Worm (Caenorhabditis elegans) whole organism, mixed stage, embryonic: Measurements from ENCODE around the gene tag-266.

ENCODE experiments used
- M03D4.4 ChIP-seq: sonication (generic microtip); optimal IDR thresholded peaks from 2 replicates; lab custom pipeline; 2017; ENCODE audit warnings: mild to moderate bottlenecking, missing genetic modification characterization, missing compliant biosample characterization
- bed-3 ChIP-seq: fragments of 200-800 bp; sonication (Bioruptor generic); optimal IDR thresholded peaks from 3 replicates; lab custom pipeline; 2018; ENCODE audit warnings: mild to moderate bottlenecking, missing genetic modification characterization, moderate library complexity, missing compliant biosample characterization
- blmp-1 ChIP-seq: fragments of 150-350 bp; optimal IDR thresholded peaks from 2 replicates; lab custom pipeline; 2014; ENCODE audit warnings: missing biosample characterization, missing genetic modification characterization
- ceh-39 ChIP-seq: fragments of 150-350 bp; optimal IDR thresholded peaks from 2 replicates; lab custom pipeline; 2014; ENCODE audit warnings: missing biosample characterization, missing genetic modification characterization
- ceh-43 ChIP-seq: fragments of 200-800 bp; sonication (Bioruptor generic); optimal IDR thresholded peaks from 2 replicates; lab custom pipeline; 2018; ENCODE audit warnings: mild to moderate bottlenecking, missing genetic modification characterization, moderate library complexity, missing compliant biosample characterization
- ces-1 ChIP-seq: fragments of 150-350 bp; optimal IDR thresholded peaks from 2 replicates; lab custom pipeline; 2014; ENCODE audit warnings: missing biosample characterization, missing genetic modification reagents, missing genetic modification characterization
- cnd-1 ChIP-seq: fragments of 200-800 bp; sonication (Bioruptor generic); optimal IDR thresholded peaks from 2 replicates; lab custom pipeline; 2018; ENCODE audit warnings: mild to moderate bottlenecking, missing genetic modification characterization, missing compliant biosample characterization
- drap-1 ChIP-seq: fragments of 200-800 bp; sonication (Bioruptor generic); optimal IDR thresholded peaks from 3 replicates; lab custom pipeline; 2018; ENCODE audit warnings: mild to moderate bottlenecking, missing genetic modification characterization, missing compliant biosample characterization
- elt-1 ChIP-seq: sonication (generic microtip); optimal IDR thresholded peaks from 2 replicates; lab custom pipeline; 2017; ENCODE audit warnings: missing genetic modification characterization, mild to moderate bottlenecking, missing compliant biosample characterization, antibody characterized with exemption, moderate library complexity, borderline replicate concordance; ENCODE audit not compliant: insufficient read depth
- elt-3 ChIP-seq: fragments of 150-350 bp; optimal IDR thresholded peaks from 2 replicates; lab custom pipeline; 2014; ENCODE audit warnings: missing biosample characterization, missing genetic modification characterization
- flh-1 ChIP-seq: fragments of 200-800 bp; sonication (Bioruptor generic); optimal IDR thresholded peaks from 2 replicates; lab custom pipeline; 2018; ENCODE audit warnings: mild to moderate bottlenecking, missing genetic modification characterization, moderate library complexity, missing compliant biosample characterization
- ham-2 ChIP-seq: fragments of 200-800 bp; sonication (Bioruptor generic); optimal IDR thresholded peaks from 2 replicates; lab custom pipeline; 2018; ENCODE audit warnings: mild to moderate bottlenecking, missing genetic modification characterization, missing compliant biosample characterization
- hlh-1 ChIP-seq: fragments of 150-350 bp; optimal IDR thresholded peaks from 2 replicates; lab custom pipeline; 2014; ENCODE audit warnings: missing biosample characterization, missing genetic modification reagents, missing genetic modification characterization
- lin-13 ChIP-seq: fragments of 150-350 bp; optimal IDR thresholded peaks from 2 replicates; lab custom pipeline; 2014; ENCODE audit warnings: missing biosample characterization, missing genetic modification characterization
- lin-32 ChIP-seq: fragments of 200-800 bp; sonication (Bioruptor generic); optimal IDR thresholded peaks from 2 replicates; lab custom pipeline; 2018; ENCODE audit warnings: mild to moderate bottlenecking, missing genetic modification characterization, missing compliant biosample characterization
- lsy-2 ChIP-seq: fragments of 150-350 bp; optimal IDR thresholded peaks from 2 replicates; lab custom pipeline; 2014; ENCODE audit warnings: missing biosample characterization, missing genetic modification characterization
- mab-5 ChIP-seq: fragments of 150-350 bp; optimal IDR thresholded peaks from 2 replicates; lab custom pipeline; 2014; ENCODE audit warnings: missing biosample characterization, missing genetic modification characterization
- mep-1 ChIP-seq: fragments of 150-350 bp; optimal IDR thresholded peaks from 2 replicates; lab custom pipeline; 2017; ENCODE audit warnings: missing biosample characterization, missing genetic modification reagents, missing genetic modification characterization, inconsistent platforms
- mls-2 ChIP-seq: sonication (generic microtip); optimal IDR thresholded peaks from 2 replicates; lab custom pipeline; 2016; ENCODE audit warnings: mild to moderate bottlenecking, missing genetic modification characterization, moderate library complexity, missing compliant biosample characterization
- nhr-12 ChIP-seq: fragments of 150-350 bp; optimal IDR thresholded peaks from 2 replicates; lab custom pipeline; 2014; ENCODE audit warnings: missing biosample characterization, missing genetic modification characterization
- nhr-2 ChIP-seq: fragments of 150-350 bp; optimal IDR thresholded peaks from 2 replicates; lab custom pipeline; 2014; ENCODE audit warnings: missing biosample characterization, missing genetic modification characterization
- nhr-237 ChIP-seq: fragments of 150-350 bp; optimal IDR thresholded peaks from 2 replicates; lab custom pipeline; 2014; ENCODE audit warnings: missing biosample characterization, missing genetic modification characterization
- nhr-28 ChIP-seq: fragments of 150-350 bp; optimal IDR thresholded peaks from 2 replicates; lab custom pipeline; 2014; ENCODE audit warnings: missing biosample characterization, missing genetic modification characterization
- nhr-76 ChIP-seq: sonication (generic microtip); optimal IDR thresholded peaks from 2 replicates; lab custom pipeline; 2017; ENCODE audit warnings: missing biosample characterization, missing genetic modification characterization
- pha-4 ChIP-seq: fragments of 150-350 bp; optimal IDR thresholded peaks from 2 replicates; lab custom pipeline; 2018; ENCODE audit warnings: missing biosample characterization, missing genetic modification reagents, missing genetic modification characterization
- snpc-4 ChIP-seq: fragments of 150-350 bp; optimal IDR thresholded peaks from 2 replicates; lab custom pipeline; 2014; ENCODE audit warnings: missing biosample characterization, missing genetic modification characterization
- sptf-1 ChIP-seq: sonication (generic microtip); optimal IDR thresholded peaks from 2 replicates; lab custom pipeline; 2017; ENCODE audit warnings: mild to moderate bottlenecking, missing genetic modification characterization, moderate library complexity, missing compliant biosample characterization
- tbx-8 ChIP-seq: fragments of 200-800 bp; sonication (Bioruptor generic); optimal IDR thresholded peaks from 2 replicates; lab custom pipeline; 2018; ENCODE audit warnings: mild to moderate bottlenecking, missing genetic modification characterization, moderate library complexity, missing compliant biosample characterization
- unc-120 ChIP-seq: sonication (generic microtip); optimal IDR thresholded peaks from 2 replicates; lab custom pipeline; 2017; ENCODE audit warnings: missing genetic modification characterization, missing compliant biosample characterization; ENCODE audit not compliant: poor library complexity, severe bottlenecking
- unc-39 ChIP-seq: fragments of 150-350 bp; optimal IDR thresholded peaks from 2 replicates; lab custom pipeline; 2014; ENCODE audit warnings: missing biosample characterization, missing genetic modification characterization
- unc-62 ChIP-seq: fragments of 150-350 bp; optimal IDR thresholded peaks from 2 replicates; lab custom pipeline; 2014; ENCODE audit warnings: missing biosample characterization, missing genetic modification reagents, missing genetic modification characterization
- zip-8 ChIP-seq: fragments of 150-350 bp; optimal IDR thresholded peaks from 2 replicates; lab custom pipeline; 2014; ENCODE audit warnings: missing biosample characterization, missing genetic modification characterization
- ztf-11 ChIP-seq: fragments of 150-350 bp; optimal IDR thresholded peaks from 2 replicates; lab custom pipeline; 2014; ENCODE audit warnings: missing biosample characterization, missing genetic modification characterization

tag-266 gene

DNA sequence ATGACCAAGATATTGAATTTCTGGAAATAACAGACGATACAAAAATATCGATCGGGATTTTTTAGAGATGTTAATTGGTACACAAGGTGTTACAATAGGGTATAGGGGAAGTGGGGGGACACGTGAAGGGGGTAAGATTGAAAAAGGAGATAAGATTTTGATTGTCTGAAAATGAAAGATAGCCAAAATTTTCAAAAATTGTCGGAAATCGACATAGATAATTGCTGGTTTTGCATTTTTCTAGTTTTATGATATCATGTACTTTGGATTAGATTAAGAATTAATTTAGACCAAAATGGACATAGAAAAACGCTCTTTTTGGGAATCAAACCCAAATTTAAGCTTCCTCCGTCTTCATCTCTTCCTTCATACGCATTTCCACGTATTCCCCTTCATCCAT lies 12.2 kb downstream of the tag-266 start, which contains the start of gene T19C3.5:
T19C3.5 (minus strand) TSS at position 101 of the 400 bp plus-strand sequence.
- TF ChIP-seq ceh-39 (tag; lab: Kevin White, UChicago), result no peak
- no peak for TF ChIP-seq nhr-12 (tag; lab: Kevin White, UChicago)

ce11 chrIII:626091-626490 lies 13.9 kb downstream of the tag-266 start:
- TF ChIP-seq M03D4.4 (tag; lab: Kevin White, UChicago), result no peak
- TF ChIP-seq nhr-76, result no peak
- TF ChIP-seq mab-5, result no peak
- no peak for TF ChIP-seq ceh-43 (GFP tag; lab: Kevin White, UChicago)

DNA sequence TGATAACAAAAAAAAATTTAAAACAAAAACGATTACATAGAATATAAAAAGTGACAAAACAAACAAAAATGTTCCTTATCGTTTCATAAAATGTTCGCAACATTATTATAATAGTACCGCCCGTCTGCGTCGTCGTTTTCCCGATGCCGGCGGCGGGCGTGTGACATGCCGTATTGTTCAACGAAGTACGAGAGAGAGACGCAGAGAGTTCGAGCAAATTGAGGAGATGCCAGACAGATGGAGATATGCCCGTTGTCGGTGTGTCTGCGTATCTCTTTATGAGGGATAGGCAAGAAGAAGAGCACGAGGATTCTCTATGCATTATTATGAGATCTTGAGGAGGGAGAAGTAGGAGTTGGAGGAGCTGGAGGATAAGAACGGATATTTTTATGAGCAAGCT lies 16.3 kb downstream of the tag-266 start:
- no peak for TF ChIP-seq nhr-76
- TF ChIP-seq ceh-39 (tag; lab: Kevin White, UChicago), result peak; percentile 51
- peak; percentile 53 for TF ChIP-seq drap-1 (GFP tag; lab: Kevin White, UChicago)
- no peak for TF ChIP-seq unc-39 (tag; lab: Kevin White, UChicago)
- peak; percentile 63 for TF ChIP-seq hlh-1 (tag; lab: Kevin White, UChicago)
- TF ChIP-seq blmp-1, result no peak
- TF ChIP-seq mep-1, result peak; percentile 79
- no peak for TF ChIP-seq snpc-4 (tag; lab: Kevin White, UChicago)
- peak; percentile 59 for TF ChIP-seq sptf-1 (tag; lab: Kevin White, UChicago)
- peak; percentile 41 for TF ChIP-seq nhr-2 (tag; lab: Kevin White, UChicago)
- peak; percentile 84 for TF ChIP-seq nhr-237 (tag; lab: Kevin White, UChicago)
- peak; percentile 15 for TF ChIP-seq lin-32 (GFP tag; lab: Kevin White, UChicago)
- peak; percentile 80 for TF ChIP-seq mab-5
- TF ChIP-seq tbx-8 (GFP tag; lab: Kevin White, UChicago), result peak; percentile 9
- TF ChIP-seq elt-1 (tag; lab: Kevin White, UChicago), result no peak
- peak; percentile 63 for TF ChIP-seq cnd-1 (tag; lab: Kevin White, UChicago)
- TF ChIP-seq M03D4.4 (tag; lab: Kevin White, UChicago), result peak; percentile 40
- peak; percentile 95 for TF ChIP-seq pha-4 (tag; lab: Kevin White, UChicago)
- TF ChIP-seq flh-1 (GFP tag; lab: Kevin White, UChicago), result no peak
- peak; percentile 88 for TF ChIP-seq unc-62 (GFP tag; lab: Kevin White, UChicago)
- TF ChIP-seq nhr-28 (tag; lab: Kevin White, UChicago), result no peak
- TF ChIP-seq lsy-2 (tag; lab: Kevin White, UChicago), result peak; percentile 40
- peak; percentile 35 for TF ChIP-seq ztf-11 (tag; lab: Kevin White, UChicago)
- TF ChIP-seq mls-2, result peak; percentile 17
- TF ChIP-seq ces-1 (GFP tag; lab: Kevin White, UChicago), result peak; percentile 91
- TF ChIP-seq elt-3 (tag; lab: Kevin White, UChicago), result peak; percentile 72
- no peak for TF ChIP-seq nhr-12 (tag; lab: Kevin White, UChicago)
- TF ChIP-seq unc-120 (tag; lab: Kevin White, UChicago), result peak; percentile 99
- TF ChIP-seq lin-13 (tag; lab: Kevin White, UChicago), result peak; percentile 16
- peak; percentile 24 for TF ChIP-seq ham-2 (GFP tag; lab: Kevin White, UChicago)

DNA sequence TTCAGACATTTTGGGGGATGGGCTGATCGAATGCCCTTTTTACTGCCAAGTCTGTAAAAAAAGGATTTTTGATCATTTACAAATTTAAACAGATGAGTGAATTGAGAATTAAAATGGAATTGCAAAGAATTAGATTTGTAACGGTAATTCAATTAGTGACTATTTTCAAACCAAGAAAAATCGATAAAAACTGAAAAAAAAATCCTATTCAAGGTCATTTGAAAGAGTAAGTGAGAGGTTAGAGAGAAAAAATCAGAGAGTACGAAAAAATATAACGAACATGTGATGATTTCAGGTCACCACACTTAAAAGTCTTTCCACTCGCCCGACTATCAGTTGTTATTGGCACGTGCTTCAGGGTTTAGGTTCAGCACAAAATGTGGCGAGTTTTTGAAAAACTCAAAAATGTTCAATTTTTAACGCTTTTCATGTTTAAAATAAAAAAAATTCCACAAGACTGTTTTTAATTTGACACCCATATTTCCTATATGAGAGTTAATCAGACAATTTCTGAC lies 19.8 kb downstream of the tag-266 start, which contains the start of gene T19C3.4:
T19C3.4 (minus strand) TSS at position 51 of the 515 bp plus-strand sequence.
- TF ChIP-seq elt-3 (tag; lab: Kevin White, UChicago) (no peak), ceh-43 (GFP tag; lab: Kevin White, UChicago) (no peak), mep-1 (no peak), unc-62 (GFP tag; lab: Kevin White, UChicago) (no peak), flh-1 (GFP tag; lab: Kevin White, UChicago) (no peak), mls-2 (no peak), bed-3 (GFP tag; lab: Kevin White, UChicago) (no peak), zip-8 (tag; lab: Kevin White, UChicago) (no peak), blmp-1 (no peak)
